Worm (Caenorhabditis elegans) whole organism, young adult: ENCODE measurements around the gene H14A12.3.

Experiments used
- B0336.3 ChIP-seq: fragments of 200-800 bp; sonication (Bioruptor generic); IDR thresholded peaks from 2 replicates; pipeline ENCODE4 v1.3.6; 2022; ENCODE audit warnings: missing genetic modification characterization, missing compliant biosample characterization
- D2030.7 ChIP-seq: fragments of 200-800 bp; sonication (Bioruptor generic); IDR thresholded peaks from 2 replicates; pipeline ENCODE4 v1.3.6; 2022; ENCODE audit warnings: missing genetic modification reagents, missing genetic modification characterization, missing compliant biosample characterization
- F39B2.1 ChIP-seq: fragments of 200-800 bp; sonication (Bioruptor generic); IDR thresholded peaks from 2 replicates; pipeline ENCODE4 v1.3.6; 2022; ENCODE audit warnings: missing genetic modification reagents, missing genetic modification characterization, missing compliant biosample characterization
- F49E8.2 ChIP-seq: sonication (generic microtip); optimal IDR thresholded peaks from 3 replicates; lab custom pipeline; 2017; ENCODE audit warnings: missing genetic modification characterization, mild to moderate bottlenecking, missing compliant biosample characterization, antibody characterized with exemption, moderate library complexity; ENCODE audit not compliant: insufficient read depth
- F52B5.7 ChIP-seq: sonication (generic microtip); optimal IDR thresholded peaks from 2 replicates; lab custom pipeline; 2016; ENCODE audit warnings: mild to moderate bottlenecking, missing genetic modification characterization, missing compliant biosample characterization
- F55B11.4 ChIP-seq: sonication (generic microtip); optimal IDR thresholded peaks from 2 replicates; lab custom pipeline; 2016; ENCODE audit warnings: missing compliant biosample characterization, missing genetic modification characterization, borderline replicate concordance; ENCODE audit not compliant: insufficient read depth
- T26A5.8 ChIP-seq: sonication (generic microtip); optimal IDR thresholded peaks from 2 replicates; lab custom pipeline; 2016; ENCODE audit warnings: missing genetic modification characterization, missing compliant biosample characterization
- Y53F4B.3 ChIP-seq: fragments of 200-800 bp; sonication (Bioruptor generic); IDR thresholded peaks from 2 replicates; pipeline ENCODE4 v1.3.6; 2022; ENCODE audit warnings: missing genetic modification reagents, missing genetic modification characterization, missing compliant biosample characterization
- Y53G8AR.9 ChIP-seq: fragments of 200-800 bp; sonication (Bioruptor generic); conservative IDR thresholded peaks from 2 replicates; pipeline ENCODE4 v1.3.6; 2022; ENCODE audit warnings: missing genetic modification reagents, missing genetic modification characterization, missing compliant biosample characterization
- Y56A3A.18 ChIP-seq: fragments of 200-800 bp; sonication (Bioruptor generic); IDR thresholded peaks from 2 replicates; pipeline ENCODE4 v1.3.6; 2022; ENCODE audit warnings: missing genetic modification reagents, missing genetic modification characterization, missing compliant biosample characterization
- ZK185.1 ChIP-seq: sonication (generic microtip); optimal IDR thresholded peaks from 2 replicates; lab custom pipeline; 2016; ENCODE audit warnings: mild to moderate bottlenecking, missing genetic modification characterization, missing compliant biosample characterization; ENCODE audit not compliant: poor library complexity, severe bottlenecking
- ama-1 ChIP-seq, 3 experiments: fragments of 150-350 bp in 1 of 3; sonication (generic microtip) in 2 of 3; optimal IDR thresholded peaks; 2 replicates each; lab custom pipeline; 2014 to 2018; ENCODE audit warnings: missing biosample characterization in 2 of 3, missing genetic modification characterization in 2 of 3, missing genetic modification reagents in 2 of 3
- aptf-3 ChIP-seq: fragments of 200-800 bp; sonication (Bioruptor generic); IDR thresholded peaks from 2 replicates; pipeline ENCODE4 v1.3.6; 2022; ENCODE audit warnings: missing genetic modification characterization, missing compliant biosample characterization
- cebp-1 ChIP-seq, 2 experiments: fragments of 200-800 bp in 1 of 2; sonication (Bioruptor generic) in 1 of 2; sonication (generic microtip) in 1 of 2; IDR thresholded peaks in 1 of 2; optimal IDR thresholded peaks in 1 of 2; 2 replicates each; pipeline versions ENCODE4 v1.3.6 to Lab custom; 2017 to 2022; ENCODE audit warnings: missing compliant biosample characterization in 2 of 2, missing genetic modification characterization in 2 of 2, mild to moderate bottlenecking in 1 of 2, missing genetic modification reagents in 1 of 2, moderate library complexity in 1 of 2
- ceh-40 ChIP-seq: fragments of 200-800 bp; sonication (Bioruptor generic); IDR thresholded peaks from 2 replicates; pipeline ENCODE4 v1.3.6; 2022; ENCODE audit warnings: missing genetic modification characterization, missing compliant biosample characterization
- ceh-91 ChIP-seq: fragments of 200-800 bp; sonication (Bioruptor generic); IDR thresholded peaks from 2 replicates; pipeline ENCODE4 v1.3.6; 2022; ENCODE audit warnings: missing genetic modification reagents, missing genetic modification characterization, missing compliant biosample characterization
- die-1 ChIP-seq: sonication (generic microtip); optimal IDR thresholded peaks from 2 replicates; lab custom pipeline; 2016; ENCODE audit warnings: missing genotype, mild to moderate bottlenecking, missing genetic modification characterization, missing compliant biosample characterization
- dpl-1 ChIP-seq: fragments of 150-350 bp; optimal IDR thresholded peaks from 2 replicates; lab custom pipeline; 2014; ENCODE audit warnings: missing biosample characterization, missing genetic modification reagents, missing genetic modification characterization
- efl-1 ChIP-seq: fragments of 150-350 bp; optimal IDR thresholded peaks from 2 replicates; lab custom pipeline; 2014; ENCODE audit warnings: missing biosample characterization, missing genetic modification reagents, missing genetic modification characterization
- ekl-4 ChIP-seq: fragments of 200-800 bp; sonication (Bioruptor generic); IDR thresholded peaks from 2 replicates; pipeline ENCODE4 v1.3.6; 2022; ENCODE audit warnings: missing genetic modification reagents, missing genetic modification characterization, missing compliant biosample characterization
- hlh-26 ChIP-seq: fragments of 200-800 bp; sonication (Bioruptor generic); conservative IDR thresholded peaks from 2 replicates; pipeline ENCODE4 v1.3.6; 2022; ENCODE audit warnings: missing genetic modification reagents, missing genetic modification characterization, missing compliant biosample characterization
- hsf-1 ChIP-seq: fragments of 200-800 bp; sonication (Bioruptor generic); IDR thresholded peaks from 2 replicates; pipeline ENCODE4 v1.3.6; 2022; ENCODE audit warnings: missing genetic modification reagents, missing genetic modification characterization, missing compliant biosample characterization
- lag-1 ChIP-seq: fragments of 200-800 bp; sonication (Bioruptor generic); IDR thresholded peaks from 2 replicates; pipeline ENCODE4 v1.3.6; 2022; ENCODE audit warnings: missing genetic modification reagents, missing genetic modification characterization, missing compliant biosample characterization
- lin-54 ChIP-seq: fragments of 200-800 bp; sonication (Bioruptor generic); optimal IDR thresholded peaks from 2 replicates; lab custom pipeline; 2018; ENCODE audit warnings: mild to moderate bottlenecking, missing genetic modification characterization, missing compliant biosample characterization
- lsl-1 ChIP-seq: fragments of 200-800 bp; sonication (Bioruptor generic); optimal IDR thresholded peaks from 2 replicates; lab custom pipeline; 2018; ENCODE audit warnings: mild to moderate bottlenecking, missing genetic modification characterization, moderate library complexity, missing compliant biosample characterization
- lsy-27 ChIP-seq: sonication (generic microtip); optimal IDR thresholded peaks from 2 replicates; lab custom pipeline; 2017; ENCODE audit warnings: missing genetic modification characterization, mild to moderate bottlenecking, missing compliant biosample characterization, antibody characterized with exemption, missing genotype, borderline replicate concordance; ENCODE audit not compliant: insufficient read depth
- madf-3 ChIP-seq: fragments of 200-800 bp; sonication (Bioruptor generic); IDR thresholded peaks from 2 replicates; pipeline ENCODE4 v1.3.6; 2022; ENCODE audit warnings: missing genetic modification reagents, missing genetic modification characterization, missing compliant biosample characterization
- madf-6 ChIP-seq: fragments of 200-800 bp; sonication (Bioruptor generic); IDR thresholded peaks from 2 replicates; pipeline ENCODE4 v1.3.6; 2022; ENCODE audit warnings: missing genetic modification reagents, missing genetic modification characterization, missing compliant biosample characterization
- madf-8 ChIP-seq: fragments of 200-800 bp; sonication (Bioruptor generic); conservative IDR thresholded peaks from 2 replicates; pipeline ENCODE4 v1.3.6; 2022; ENCODE audit warnings: missing genetic modification reagents, missing genetic modification characterization, missing compliant biosample characterization
- nfya-2 ChIP-seq: fragments of 200-800 bp; sonication (Bioruptor generic); IDR thresholded peaks from 2 replicates; pipeline ENCODE4 v1.3.6; 2022; ENCODE audit warnings: missing genetic modification reagents, missing genetic modification characterization, missing compliant biosample characterization
- nfyb-1 ChIP-seq: fragments of 200-800 bp; sonication (Bioruptor generic); IDR thresholded peaks from 2 replicates; pipeline ENCODE4 v1.3.6; 2022; ENCODE audit warnings: missing genetic modification reagents, missing genetic modification characterization, missing compliant biosample characterization
- nhr-27 ChIP-seq: fragments of 200-800 bp; sonication (Bioruptor generic); optimal IDR thresholded peaks from 2 replicates; lab custom pipeline; 2018; ENCODE audit warnings: mild to moderate bottlenecking, missing genetic modification characterization, moderate library complexity, missing compliant biosample characterization
- pbrm-1 ChIP-seq: fragments of 200-800 bp; sonication (Bioruptor generic); IDR thresholded peaks from 2 replicates; pipeline ENCODE4 v1.3.6; 2022; ENCODE audit warnings: missing genetic modification reagents, missing genetic modification characterization, missing compliant biosample characterization
- tbp1 ChIP-seq: fragments of 200-800 bp; sonication (Bioruptor generic); optimal IDR thresholded peaks from 2 replicates; lab custom pipeline; 2018; ENCODE audit warnings: mild to moderate bottlenecking, missing genetic modification characterization, missing compliant biosample characterization
- unc-130 ChIP-seq: sonication (generic microtip); optimal IDR thresholded peaks from 2 replicates; lab custom pipeline; 2016; ENCODE audit warnings: missing genetic modification reagents, missing genetic modification characterization, missing compliant biosample characterization
- ztf-6 ChIP-seq: fragments of 200-800 bp; sonication (Bioruptor generic); IDR thresholded peaks from 2 replicates; pipeline ENCODE4 v1.3.6; 2022; ENCODE audit warnings: missing genetic modification reagents, missing genetic modification characterization, missing compliant biosample characterization

The H14A12.3 gene

ce11 chrIII:7495616-7496146, 32.1 kb downstream of the H14A12.3 start (continued):
- TF ChIP-seq Y56A3A.18 (GFP tag; lab: Robert Waterston, UW) (0 out of 2 replicates have a peak, but pooled peaks have one; percentile 10), F39B2.1 (GFP tag; lab: Robert Waterston, UW) (0 out of 2 replicates have a peak, but pooled peaks have one; percentile 2), ztf-6 (GFP tag; lab: Robert Waterston, UW) (no peak), cebp-1 (GFP tag; IDR thresholded peaks at IDR 0.05; lab: Robert Waterston, UW) (no peak), cebp-1 (tag; optimal IDR thresholded peaks at IDR 0.05; lab: Kevin White, UChicago) (peak; percentile 26), die-1 (tag; lab: Kevin White, UChicago) (peak; percentile 33), efl-1 (GFP tag; lab: Kevin White, UChicago) (no peak), hlh-26 (GFP tag; lab: Robert Waterston, UW) (no peak), lsy-27 (no peak), madf-6 (GFP tag; lab: Robert Waterston, UW) (peak; percentile 62), aptf-3 (GFP tag; lab: Robert Waterston, UW) (0 out of 2 replicates have a peak, but pooled peaks have one; percentile 45), ZK185.1 (tag; lab: Kevin White, UChicago) (peak; percentile 12), F49E8.2 (tag; lab: Kevin White, UChicago) (peak; percentile 74), ekl-4 (GFP tag; lab: Robert Waterston, UW) (0 out of 2 replicates have a peak, but pooled peaks have one; percentile 19), nfya-2 (no peak), T26A5.8 (no peak), unc-130 (GFP tag; lab: Kevin White, UChicago) (no peak), hsf-1 (GFP tag; lab: Robert Waterston, UW) (0 out of 2 replicates have a peak, but pooled peaks have one; percentile 50), Y53G8AR.9 (peak; percentile 76; the same call in 1 of the 2 replicates), lin-54 (GFP tag; lab: Kevin White, UChicago) (peak; percentile 48), lag-1 (0 out of 2 replicates have a peak, but pooled peaks have one; percentile 20), ceh-91 (no peak), madf-3 (no peak), nhr-27 (tag; lab: Kevin White, UChicago) (no peak)

DNA sequence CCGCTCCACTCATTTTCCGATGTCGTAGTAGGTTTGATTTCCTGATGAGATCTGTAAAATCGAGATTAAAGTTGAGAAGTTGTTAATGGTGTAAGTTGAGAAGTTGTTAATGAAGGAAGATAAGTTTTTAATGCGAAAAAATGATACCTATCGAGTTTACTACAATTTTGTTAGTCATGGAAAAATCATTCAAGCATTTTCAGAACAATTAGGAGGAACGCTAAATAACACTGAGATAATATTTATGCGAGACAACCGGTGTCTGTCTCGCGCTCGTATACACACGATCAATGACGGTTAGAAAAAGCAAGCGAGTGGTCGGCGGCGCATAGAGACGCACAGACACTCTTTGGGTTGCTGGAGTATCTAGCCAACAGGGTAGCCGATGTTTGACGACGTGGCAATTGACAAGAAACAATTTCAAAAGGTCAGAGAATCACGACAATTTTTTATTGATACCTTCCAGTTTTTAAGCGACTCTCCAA, 34.2 kb downstream of the H14A12.3 start, which contains the start of gene cgh-1:
Gene cgh-1, minus strand, starts transcription at position 51 of the 485 bp plus-strand sequence.
- peak; percentile 15; the same call in 1 of the 2 replicates for TF ChIP-seq nfyb-1
- TF ChIP-seq madf-8 (GFP tag; lab: Robert Waterston, UW), result no peak
- TF ChIP-seq F39B2.1 (GFP tag; lab: Robert Waterston, UW), result no peak
- TF ChIP-seq ama-1 (optimal IDR thresholded peaks at IDR 0.05; lab: Kevin White, UChicago), result no peak
- no peak for TF ChIP-seq ama-1 (GFP tag; optimal IDR thresholded peaks at IDR 0.05; lab: Kevin White, UChicago)
- TF ChIP-seq F52B5.7, result no peak
- TF ChIP-seq ceh-40, result peak; percentile 28; the same call in 1 of the 2 replicates
- no peak for TF ChIP-seq F55B11.4
- 0 out of 2 replicates have a peak, but pooled peaks have one; percentile 15 for TF ChIP-seq pbrm-1 (GFP tag; lab: Robert Waterston, UW)
- 0 out of 2 replicates have a peak, but pooled peaks have one; percentile 12 for TF ChIP-seq D2030.7 (GFP tag; lab: Robert Waterston, UW)
- TF ChIP-seq Y53F4B.3 (GFP tag; lab: Robert Waterston, UW), result no peak
- peak; percentile 15 for TF ChIP-seq tbp1 (GFP tag; lab: Kevin White, UChicago)
- TF ChIP-seq B0336.3 (GFP tag; lab: Robert Waterston, UW), result peak; percentile 50; the same call in 1 of the 2 replicates
- TF ChIP-seq dpl-1 (GFP tag; lab: Kevin White, UChicago), result no peak
- TF ChIP-seq madf-3, result peak; percentile 69; the same call in 1 of the 2 replicates
- peak; percentile 7 for TF ChIP-seq lsl-1 (GFP tag; lab: Kevin White, UChicago)
- 0 out of 2 replicates have a peak, but pooled peaks have one; percentile 12 for TF ChIP-seq aptf-3 (GFP tag; lab: Robert Waterston, UW)
- TF ChIP-seq lin-54 (GFP tag; lab: Kevin White, UChicago), result peak; percentile 27
